Fruit fly (Drosophila melanogaster) whole organism, embryonic: Measurements from ENCODE around the gene mAChR-B.
A peak's percentile ranks its signal among the peaks of the same experiment; 100 is the strongest.

Source experiments
- Abd-B ChIP-seq: fragments of 200-800 bp; sonication (Bioruptor generic); optimal IDR thresholded peaks from 2 replicates; lab custom pipeline; 2018; ENCODE audit warnings: missing biosample characterization, mild to moderate bottlenecking, missing genetic modification characterization, moderate library complexity
- Atf-2 ChIP-seq: fragments of 200-800 bp; sonication (Bioruptor generic); optimal IDR thresholded peaks from 2 replicates; lab custom pipeline; 2016; ENCODE audit warnings: missing biosample characterization, missing genetic modification characterization
- Atf6 ChIP-seq: fragments of 200-800 bp; sonication (Bioruptor generic); IDR thresholded peaks from 2 replicates; pipeline ENCODE4 v1.3.6; 2022; ENCODE audit warnings: missing biosample characterization, missing genetic modification characterization
- Bgb ChIP-seq: fragments of 200-800 bp; sonication (Bioruptor generic); IDR thresholded peaks from 2 replicates; pipeline ENCODE4 v1.3.6; 2022; ENCODE audit warnings: missing biosample characterization, missing genetic modification characterization; ENCODE audit not compliant: partially characterized antibody
- CG10321 ChIP-seq: fragments of 200-800 bp; sonication (Bioruptor generic); IDR thresholded peaks from 2 replicates; pipeline ENCODE4 v1.3.6; 2022; ENCODE audit warnings: missing biosample characterization, missing genetic modification characterization
- CG11093 ChIP-seq: fragments of 200-800 bp; sonication (Bioruptor generic); IDR thresholded peaks from 3 replicates; pipeline ENCODE4 v1.3.6; 2022; ENCODE audit warnings: missing biosample characterization, missing genetic modification characterization
- CG11696 ChIP-seq: fragments of 200-800 bp; sonication (Bioruptor generic); IDR thresholded peaks from 2 replicates; pipeline ENCODE4 v1.3.6; 2022; ENCODE audit warnings: missing biosample characterization, missing genetic modification characterization
- CG1233 ChIP-seq: fragments of 200-800 bp; sonication (Bioruptor generic); optimal IDR thresholded peaks from 4 replicates; lab custom pipeline; 2018; ENCODE audit warnings: missing biosample characterization, mild to moderate bottlenecking, missing genetic modification characterization
- CG14014 ChIP-seq: fragments of 200-800 bp; sonication (Bioruptor generic); IDR thresholded peaks from 2 replicates; pipeline ENCODE4 v1.3.6; 2022; ENCODE audit warnings: missing biosample characterization, missing genetic modification characterization
- CG14441 ChIP-seq: fragments of 200-800 bp; sonication (Bioruptor generic); IDR thresholded peaks from 2 replicates; pipeline ENCODE4 v1.3.6; 2022; ENCODE audit warnings: missing biosample characterization, missing genetic modification characterization
- CG15269 ChIP-seq: fragments of 200-800 bp; sonication (Bioruptor generic); optimal IDR thresholded peaks from 2 replicates; lab custom pipeline; 2018; ENCODE audit warnings: missing biosample characterization, mild to moderate bottlenecking, missing genetic modification characterization, moderate library complexity
- CG1603 ChIP-seq: fragments of 200-800 bp; sonication (Bioruptor generic); optimal IDR thresholded peaks from 2 replicates; lab custom pipeline; 2019; ENCODE audit warnings: missing biosample characterization, mild to moderate bottlenecking, missing genetic modification characterization, moderate library complexity
- CG16779 ChIP-seq: fragments of 200-800 bp; sonication (Bioruptor generic); IDR thresholded peaks from 2 replicates; pipeline ENCODE4 v1.3.6; 2022; ENCODE audit warnings: missing biosample characterization, missing genetic modification characterization
- CG17829 ChIP-seq: fragments of 200-800 bp; optimal IDR thresholded peaks from 2 replicates; lab custom pipeline; 2019; ENCODE audit warnings: missing biosample characterization, mild to moderate bottlenecking, missing genetic modification characterization, moderate library complexity
- CG18619 ChIP-seq: fragments of 200-800 bp; sonication (Bioruptor generic); optimal IDR thresholded peaks from 3 replicates; lab custom pipeline; 2017; ENCODE audit warnings: missing biosample characterization, mild to moderate bottlenecking, missing genetic modification characterization
- CG31365 ChIP-seq: fragments of 200-800 bp; sonication (Bioruptor generic); optimal IDR thresholded peaks from 2 replicates; lab custom pipeline; 2018; ENCODE audit warnings: missing biosample characterization, mild to moderate bottlenecking, missing genetic modification characterization
- CG3281 ChIP-seq: fragments of 200-800 bp; sonication (Bioruptor generic); optimal IDR thresholded peaks from 3 replicates; lab custom pipeline; 2017; ENCODE audit warnings: missing biosample characterization, mild to moderate bottlenecking, missing genetic modification characterization
- CG3995 ChIP-seq: fragments of 200-800 bp; sonication (Bioruptor generic); optimal IDR thresholded peaks from 3 replicates; lab custom pipeline; 2016; ENCODE audit warnings: missing biosample characterization, missing genetic modification characterization
- CG4820 ChIP-seq: fragments of 200-800 bp; sonication (Bioruptor generic); optimal IDR thresholded peaks from 3 replicates; lab custom pipeline; 2016; ENCODE audit warnings: missing biosample characterization, missing genetic modification characterization
- CG5180 ChIP-seq: fragments of 200-800 bp; sonication (Bioruptor generic); optimal IDR thresholded peaks from 3 replicates; lab custom pipeline; 2017; ENCODE audit warnings: missing biosample characterization, missing genetic modification characterization, mild to moderate bottlenecking, moderate library complexity, missing genetic modification reagents
- CG5245 ChIP-seq: fragments of 200-800 bp; sonication (Bioruptor generic); optimal IDR thresholded peaks from 3 replicates; lab custom pipeline; 2016; ENCODE audit warnings: missing biosample characterization, missing genetic modification characterization
- CG7357 ChIP-seq: fragments of 200-800 bp; sonication (Bioruptor generic); IDR thresholded peaks from 3 replicates; pipeline ENCODE4 v1.3.6; 2022; ENCODE audit warnings: missing biosample characterization, missing genetic modification characterization
- CG7745 ChIP-seq: fragments of 200-800 bp; sonication (Bioruptor generic); optimal IDR thresholded peaks from 2 replicates; lab custom pipeline; 2018; ENCODE audit warnings: missing biosample characterization, mild to moderate bottlenecking, missing genetic modification characterization, moderate library complexity
- CG8388 ChIP-seq: fragments of 200-800 bp; sonication (Bioruptor generic); optimal IDR thresholded peaks from 2 replicates; lab custom pipeline; 2019; ENCODE audit warnings: missing biosample characterization, mild to moderate bottlenecking, missing genetic modification characterization, moderate library complexity
- CG8765 ChIP-seq: fragments of 200-800 bp; sonication (Bioruptor generic); IDR thresholded peaks from 2 replicates; pipeline ENCODE4 v1.3.6; 2022; ENCODE audit warnings: missing biosample characterization, missing genetic modification characterization
- CG9437 ChIP-seq: fragments of 200-800 bp; sonication (Bioruptor generic); optimal IDR thresholded peaks from 2 replicates; lab custom pipeline; 2018; ENCODE audit warnings: missing biosample characterization, mild to moderate bottlenecking, missing genetic modification characterization
- CG9609 ChIP-seq: fragments of 200-800 bp; sonication (Bioruptor generic); optimal IDR thresholded peaks from 3 replicates; lab custom pipeline; 2016; ENCODE audit warnings: missing biosample characterization, missing genetic modification characterization
- CG9797 ChIP-seq: fragments of 200-800 bp; sonication (Bioruptor generic); optimal IDR thresholded peaks from 3 replicates; lab custom pipeline; 2018; ENCODE audit warnings: missing biosample characterization, mild to moderate bottlenecking, missing genetic modification characterization
- CG9876 ChIP-seq: fragments of 200-800 bp; sonication (Bioruptor generic); optimal IDR thresholded peaks from 2 replicates; lab custom pipeline; 2016; ENCODE audit warnings: missing biosample characterization, missing genetic modification characterization
- D19A ChIP-seq: fragments of 200-800 bp; optimal IDR thresholded peaks from 3 replicates; lab custom pipeline; 2019; ENCODE audit warnings: missing biosample characterization, mild to moderate bottlenecking, missing genetic modification characterization, moderate library complexity
- Dad ChIP-seq: fragments of 200-800 bp; sonication (Bioruptor generic); optimal IDR thresholded peaks from 3 replicates; lab custom pipeline; 2016; ENCODE audit warnings: missing biosample characterization, missing genetic modification characterization
- Dll ChIP-seq: fragments of 200-800 bp; sonication (Bioruptor generic); IDR thresholded peaks from 4 replicates; pipeline ENCODE4 v1.3.6; 2022; ENCODE audit warnings: missing biosample characterization, missing genetic modification characterization; ENCODE audit not compliant: partially characterized antibody
- HLH3B ChIP-seq: fragments of 200-800 bp; sonication (Bioruptor generic); IDR thresholded peaks from 2 replicates; pipeline ENCODE4 v1.3.6; 2022; ENCODE audit warnings: missing biosample characterization, missing genetic modification characterization
- Hmr ChIP-seq: fragments of 200-800 bp; sonication (Bioruptor generic); optimal IDR thresholded peaks from 3 replicates; lab custom pipeline; 2017; ENCODE audit warnings: mild to moderate bottlenecking, missing biosample characterization, missing genetic modification reagents, missing genetic modification characterization
- MBD-R2 ChIP-seq: fragments of 200-800 bp; sonication (Bioruptor generic); IDR thresholded peaks from 2 replicates; pipeline ENCODE4 v1.3.6; 2022; ENCODE audit warnings: missing biosample characterization, missing genetic modification characterization
- Scr ChIP-seq: fragments of 200-800 bp; sonication (Bioruptor generic); IDR thresholded peaks from 2 replicates; pipeline ENCODE4 v1.3.6; 2022; ENCODE audit warnings: missing biosample characterization, missing genetic modification characterization; ENCODE audit not compliant: partially characterized antibody
- Usf ChIP-seq: fragments of 200-800 bp; sonication (Bioruptor generic); optimal IDR thresholded peaks from 2 replicates; lab custom pipeline; 2017; ENCODE audit warnings: missing genotype, missing biosample characterization, missing genetic modification characterization
- Xbp1 ChIP-seq: fragments of 200-800 bp; sonication (Bioruptor generic); optimal IDR thresholded peaks from 3 replicates; lab custom pipeline; 2016; ENCODE audit warnings: missing biosample characterization, mild to moderate bottlenecking, missing genetic modification characterization
- abd-A ChIP-seq: fragments of 200-800 bp; sonication (Bioruptor generic); optimal IDR thresholded peaks from 3 replicates; lab custom pipeline; 2019; ENCODE audit warnings: missing biosample characterization, mild to moderate bottlenecking, missing genetic modification characterization, moderate library complexity
- gcm2 ChIP-seq: fragments of 200-800 bp; sonication (Bioruptor generic); optimal IDR thresholded peaks from 2 replicates; lab custom pipeline; 2016; ENCODE audit warnings: missing biosample characterization, missing genetic modification characterization
- gfzf ChIP-seq: fragments of 200-800 bp; sonication (Bioruptor generic); optimal IDR thresholded peaks from 2 replicates; lab custom pipeline; 2016; ENCODE audit warnings: missing biosample characterization, mild to moderate bottlenecking, missing genetic modification characterization, moderate library complexity
- gt ChIP-seq: fragments of 200-800 bp; sonication (Bioruptor generic); IDR thresholded peaks from 2 replicates; pipeline ENCODE4 v1.3.6; 2022; ENCODE audit warnings: missing biosample characterization, missing genetic modification characterization
- h ChIP-seq: fragments of >200 bp; optimal IDR thresholded peaks from 2 replicates; lab custom pipeline; 2017
- hbn ChIP-seq: fragments of 200-800 bp; sonication (Bioruptor generic); IDR thresholded peaks from 2 replicates; pipeline ENCODE4 v1.3.6; 2022; ENCODE audit warnings: missing biosample characterization, missing genetic modification characterization; ENCODE audit not compliant: partially characterized antibody
- org-1 ChIP-seq: fragments of 200-800 bp; sonication (Bioruptor generic); optimal IDR thresholded peaks from 2 replicates; lab custom pipeline; 2017; ENCODE audit warnings: missing biosample characterization, missing genetic modification characterization
- peb ChIP-seq: fragments of 200-800 bp; sonication (Bioruptor generic); IDR thresholded peaks from 2 replicates; pipeline ENCODE4 v1.3.6; 2022; ENCODE audit warnings: missing biosample characterization, missing genetic modification characterization
- sc ChIP-seq, 3 experiments: fragments of >200 bp in 2 of 3; fragments of 200-800 bp in 1 of 3; sonication (Bioruptor generic) in 1 of 3; optimal IDR thresholded peaks; 2 replicates in 2 of 3; 3 replicates in 1 of 3; lab custom pipeline; 2017; ENCODE audit warnings: mild to moderate bottlenecking in 1 of 3, missing biosample characterization in 1 of 3, missing genetic modification characterization in 1 of 3, missing genetic modification reagents in 1 of 3
- slbo ChIP-seq: fragments of 200-800 bp; sonication (Bioruptor generic); IDR thresholded peaks from 2 replicates; pipeline ENCODE4 v1.3.6; 2022; ENCODE audit warnings: missing biosample characterization, missing genetic modification characterization
- stc ChIP-seq: fragments of 200-800 bp; sonication (Bioruptor generic); IDR thresholded peaks from 2 replicates; pipeline ENCODE4 v1.3.6; 2022; ENCODE audit warnings: missing biosample characterization, missing genetic modification characterization
- tap ChIP-seq: fragments of 200-800 bp; optimal IDR thresholded peaks from 3 replicates; lab custom pipeline; 2019; ENCODE audit warnings: missing biosample characterization, mild to moderate bottlenecking, missing genetic modification characterization, moderate library complexity
- ttk ChIP-seq: fragments of 200-800 bp; sonication (Bioruptor generic); IDR thresholded peaks from 2 replicates; pipeline ENCODE4 v2.1.2; 2022; ENCODE audit warnings: missing biosample characterization, missing genetic modification characterization
- wdn ChIP-seq: fragments of 200-800 bp; sonication (Bioruptor generic); IDR thresholded peaks from 2 replicates; pipeline ENCODE4 v1.3.6; 2022; ENCODE audit warnings: missing biosample characterization, missing genetic modification characterization

The mAChR-B gene

DNA sequence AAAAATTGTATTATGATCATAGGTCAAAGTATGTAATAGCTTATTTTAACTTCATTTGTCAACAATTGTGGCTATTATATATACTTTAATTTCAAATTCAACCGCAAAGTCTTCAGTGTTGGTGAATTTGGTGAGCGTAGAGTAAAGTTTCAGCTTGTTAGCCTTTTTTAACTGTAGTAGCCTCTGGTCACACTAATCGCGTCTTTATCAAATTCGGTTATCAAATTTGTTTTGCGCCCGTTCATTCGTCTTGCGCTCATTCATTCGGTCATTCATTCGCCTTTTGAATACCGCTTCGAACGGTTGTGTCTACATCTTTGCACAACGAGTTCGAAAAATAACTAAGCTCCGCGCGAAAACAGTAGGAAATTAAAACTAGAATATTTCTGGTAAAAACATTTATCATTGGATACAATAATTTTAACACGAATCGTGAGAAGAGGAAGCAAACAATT is 46.0 kb downstream of the mAChR-B start, which contains the start of gene puc (continued):
- no peak for TF ChIP-seq CG9609
- no peak for TF ChIP-seq Usf
- TF ChIP-seq Atf-2 (GFP tag; lab: Kevin White, UChicago): no peak
- TF ChIP-seq CG11696: no peak
- TF ChIP-seq CG31365 (tag; lab: Kevin White, UChicago): no peak
- TF ChIP-seq Bgb: no peak
- TF ChIP-seq abd-A (tag; lab: Kevin White, UChicago): no peak
- TF ChIP-seq CG18619: peak; percentile 37
- TF ChIP-seq Xbp1 (GFP tag; lab: Kevin White, UChicago): peak; percentile 32
- no peak for TF ChIP-seq hbn
- TF ChIP-seq gfzf (GFP tag; lab: Kevin White, UChicago): peak; percentile 80
- no peak for TF ChIP-seq CG16779 (GFP tag; lab: Robert Waterston, UW)
- TF ChIP-seq CG5180: peak; percentile 42
- TF ChIP-seq slbo: no peak
- TF ChIP-seq tap (tag; lab: Kevin White, UChicago): no peak
- peak; percentile 10 for TF ChIP-seq CG4820
- TF ChIP-seq peb (GFP tag; lab: Robert Waterston, UW): no peak
- TF ChIP-seq org-1: no peak
- peak; percentile 40 for TF ChIP-seq CG15269 (tag; lab: Kevin White, UChicago)
- no peak for TF ChIP-seq CG14441 (GFP tag; lab: Robert Waterston, UW)
- TF ChIP-seq wdn (GFP tag; lab: Robert Waterston, UW): no peak
- TF ChIP-seq gt: no peak
- TF ChIP-seq gcm2 (GFP tag; lab: Kevin White, UChicago): no peak
- TF ChIP-seq CG7357: no peak
- no peak for TF ChIP-seq CG14014
- TF ChIP-seq MBD-R2: no peak
- TF ChIP-seq stc (GFP tag; lab: Robert Waterston, UW): no peak
- TF ChIP-seq CG11093 (GFP tag; lab: Robert Waterston, UW): no peak
- TF ChIP-seq CG9797 (GFP tag; lab: Kevin White, UChicago): peak; percentile 81
- peak; percentile 48 for TF ChIP-seq CG3281 (GFP tag; lab: Kevin White, UChicago)
- TF ChIP-seq Scr: no peak
- peak; percentile 8 for TF ChIP-seq CG9437 (GFP tag; lab: Kevin White, UChicago)
- TF ChIP-seq CG8388 (GFP tag; lab: Kevin White, UChicago): no peak
- TF ChIP-seq CG10321: no peak
- TF ChIP-seq CG1603 (tag; lab: Kevin White, UChicago): peak; percentile 57
- TF ChIP-seq CG5245 (GFP tag; lab: Kevin White, UChicago): no peak
- no peak for TF ChIP-seq Atf6
- TF ChIP-seq CG8765 (GFP tag; lab: Robert Waterston, UW): no peak
- TF ChIP-seq Dll (GFP tag; lab: Robert Waterston, UW): no peak
- no peak for TF ChIP-seq sc (optimal IDR thresholded peaks at IDR 0.05; lab: Kevin White, UChicago)
- no peak for TF ChIP-seq sc (GFP tag; optimal IDR thresholded peaks at IDR 0.05; lab: Kevin White, UChicago)
- TF ChIP-seq h (lab: Kevin White, UChicago): no peak
- TF ChIP-seq CG3995 (GFP tag; lab: Kevin White, UChicago): peak; percentile 15
- TF ChIP-seq Abd-B (GFP tag; lab: Kevin White, UChicago): no peak
- TF ChIP-seq CG7745 (tag; lab: Kevin White, UChicago): no peak
- no peak for TF ChIP-seq HLH3B (GFP tag; lab: Robert Waterston, UW)
- TF ChIP-seq CG17829 (tag; lab: Kevin White, UChicago): peak; percentile 25
- TF ChIP-seq Dad (GFP tag; lab: Kevin White, UChicago): no peak
- peak; percentile 47 for TF ChIP-seq D19A
- TF ChIP-seq ttk (GFP tag; lab: Robert Waterston, UW): no peak
- no peak for TF ChIP-seq CG9876 (GFP tag; lab: Kevin White, UChicago)
- no peak for TF ChIP-seq CG1233 (GFP tag; lab: Kevin White, UChicago)
- TF ChIP-seq Hmr: peak; percentile 75
